Worm (Caenorhabditis elegans): ENCODE results near the gene ceh-81.

ce11 chrII:1761564-1761963 lies 31.4 kb downstream of the ceh-81 start, which contains the start of gene F36H5.4:
- no peak for TF ChIP-seq ama-1 (optimal IDR thresholded peaks at IDR 0.05)
- no peak for TF ChIP-seq F13C5.2 (tag; optimal IDR thresholded peaks at IDR 0.05)
- no peak for TF ChIP-seq tbx-37 (GFP tag; conservative IDR thresholded peaks at IDR 0.05)
- no peak for TF ChIP-seq flt-1 (GFP tag; IDR thresholded peaks at IDR 0.05)
- no peak for TF ChIP-seq tbx-11 (GFP tag; IDR thresholded peaks at IDR 0.05)
- TF ChIP-seq hmg-4 (GFP tag; optimal IDR thresholded peaks at IDR 0.05) = no peak
- TF ChIP-seq aly-1 (tag; optimal IDR thresholded peaks at IDR 0.05) = no peak
- no peak for TF ChIP-seq ceh-13 (GFP tag; optimal IDR thresholded peaks at IDR 0.05)
- TF ChIP-seq pes-1 (GFP tag; IDR thresholded peaks at IDR 0.05) = no peak
- no peak for TF ChIP-seq ceh-36 (tag; optimal IDR thresholded peaks at IDR 0.05)
- no peak for TF ChIP-seq sea-1 (GFP tag; conservative IDR thresholded peaks at IDR 0.05)
- TF ChIP-seq hmbx-1 (tag; optimal IDR thresholded peaks at IDR 0.05) = no peak
- no peak for TF ChIP-seq hnd-1 (tag; optimal IDR thresholded peaks at IDR 0.05)
- TF ChIP-seq B0310.2 (tag; optimal IDR thresholded peaks at IDR 0.05) = no peak
